Fruit fly (Drosophila melanogaster) S2 (cell line): ENCODE data around the gene CG32944.

Experiments used
- CG8478 ChIP-seq: fragments of >200 bp; optimal IDR thresholded peaks from 2 replicates; lab custom pipeline; 2018
- CTCF ChIP-seq, 2 experiments: fragments of >200 bp; optimal IDR thresholded peaks; 2 replicates each; lab custom pipeline; 2018

DNA sequence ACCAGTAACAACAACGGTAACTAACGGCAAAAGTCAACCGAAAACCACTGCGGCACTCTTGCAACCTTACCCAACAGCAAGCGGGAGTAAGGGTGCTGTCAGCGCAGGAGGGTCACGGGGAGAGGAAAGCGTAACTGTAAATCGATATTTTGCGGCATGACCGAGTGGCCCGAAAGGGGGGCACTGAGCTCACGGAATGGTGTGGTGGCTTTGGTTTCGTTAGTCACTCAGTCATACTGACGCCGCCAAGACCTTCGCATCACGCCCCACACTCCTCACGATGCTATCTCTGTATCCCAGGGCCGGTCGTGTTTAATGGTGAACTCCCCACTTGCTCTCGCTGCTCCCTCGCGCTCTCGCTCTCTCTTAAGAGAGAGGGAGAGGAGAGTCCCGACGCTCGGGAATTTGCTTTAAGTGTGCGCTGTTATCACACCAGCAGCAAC, 58.7 kb downstream of the CG32944 start:
- TF ChIP-seq CTCF (optimal IDR thresholded peaks at IDR 0.05; lab: Kevin White, UChicago) (no peak), CG8478 (lab: Kevin White, UChicago) (no peak)
